Worm (Caenorhabditis elegans): ENCODE data around the gene T25F10.3.

The T25F10.3 gene

DNA sequence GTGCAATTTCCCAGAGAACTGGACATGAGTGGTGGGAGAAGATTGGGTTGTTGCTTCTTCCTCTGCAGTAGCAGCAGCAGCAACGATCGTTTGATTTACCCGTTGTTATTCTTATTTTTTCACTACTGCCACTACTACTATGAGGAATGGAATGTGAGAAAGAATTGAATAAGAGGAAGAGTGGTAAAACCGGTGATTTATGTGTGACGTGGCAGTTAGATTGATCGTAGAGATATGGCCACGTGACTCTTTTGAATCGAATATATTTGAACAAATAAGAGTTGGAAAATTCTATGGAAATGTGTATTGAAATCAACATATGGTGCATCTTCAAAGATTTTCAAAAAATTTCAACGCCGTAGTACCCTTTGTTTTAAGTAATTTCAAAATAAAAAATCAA lies 51.4 kb downstream of the T25F10.3 start:
- TF ChIP-seq zfp-3 (GFP tag; conservative IDR thresholded peaks at IDR 0.05) (no peak), php-3 (GFP tag; IDR thresholded peaks at IDR 0.05) (no peak), dpl-1 (GFP tag; optimal IDR thresholded peaks at IDR 0.05) (no peak), T26A8.4 (GFP tag; IDR thresholded peaks at IDR 0.05) (no peak), ces-1 (GFP tag; optimal IDR thresholded peaks at IDR 0.05) (no peak), mxl-3 (GFP tag; optimal IDR thresholded peaks at IDR 0.05) (no peak), snpc-1.2 (GFP tag; IDR thresholded peaks at IDR 0.05) (no peak), rbr-2 (tag; optimal IDR thresholded peaks at IDR 0.05) (no peak), sdz-12 (GFP tag; optimal IDR thresholded peaks at IDR 0.05) (no peak), ceh-62 (tag; optimal IDR thresholded peaks at IDR 0.05) (no peak)

DNA sequence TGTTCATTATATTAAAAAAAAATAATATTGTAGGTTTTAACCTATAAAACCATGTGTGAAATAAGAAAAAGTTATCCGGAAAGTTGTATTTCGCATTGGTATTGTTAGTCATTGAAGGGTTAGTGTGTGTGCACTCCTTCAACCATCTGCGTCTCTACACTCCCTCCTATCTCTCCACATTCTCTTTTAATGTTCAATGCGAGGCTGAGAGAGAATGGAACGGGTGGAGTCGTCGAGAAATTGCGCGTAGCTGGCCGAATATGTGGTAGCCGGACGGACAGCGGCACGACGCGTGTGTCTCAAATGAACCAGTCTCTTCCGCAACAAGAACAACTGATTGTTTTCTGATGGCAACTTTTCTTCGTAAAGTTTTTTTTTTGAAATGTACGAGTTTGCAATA lies 52.0 kb downstream of the T25F10.3 start:
- peak; percentile 66 for TF ChIP-seq hmg-1.1 (GFP tag; IDR thresholded peaks at IDR 0.05)
- peak; percentile 0 for TF ChIP-seq hlh-30 (tag; optimal IDR thresholded peaks at IDR 0.05; ENCODE audit: insufficient read depth)
- TF ChIP-seq nhr-11 (tag; optimal IDR thresholded peaks at IDR 0.05), result peak; percentile 18
- no peak for TF ChIP-seq lin-29 (GFP tag; IDR thresholded peaks at IDR 0.05)
- no peak for TF ChIP-seq dmd-6 (GFP tag; IDR thresholded peaks at IDR 0.05)
- TF ChIP-seq dpl-1 (GFP tag; optimal IDR thresholded peaks at IDR 0.05), result peak; percentile 36
- peak in 1 of 2 experiments; percentile 50 for TF ChIP-seq mdl-1 (tag; optimal IDR thresholded peaks at IDR 0.05)
- TF ChIP-seq mxl-3 (GFP tag; optimal IDR thresholded peaks at IDR 0.05), result peak; percentile 70
- no peak for TF ChIP-seq madf-9 (GFP tag; conservative IDR thresholded peaks at IDR 0.05)
- no peak for TF ChIP-seq ceh-28 (tag; optimal IDR thresholded peaks at IDR 0.05)
- TF ChIP-seq unc-39 (tag; optimal IDR thresholded peaks at IDR 0.05), result no peak
- TF ChIP-seq dve-1 (tag; optimal IDR thresholded peaks at IDR 0.05; ENCODE audit: insufficient read depth), result peak; percentile 24
- peak; percentile 38 for TF ChIP-seq nhr-28 (tag; optimal IDR thresholded peaks at IDR 0.05)
- no peak for TF ChIP-seq gei-8 (GFP tag; optimal IDR thresholded peaks at IDR 0.05)
- TF ChIP-seq nhr-41 (GFP tag; IDR thresholded peaks at IDR 0.05), result no peak
- peak; percentile 25 for TF ChIP-seq rbr-2 (tag; optimal IDR thresholded peaks at IDR 0.05)
- no peak for TF ChIP-seq mxl-2 (GFP tag; conservative IDR thresholded peaks at IDR 0.05)
- TF ChIP-seq lim-7 (GFP tag; IDR thresholded peaks at IDR 0.05), result no peak
- TF ChIP-seq mep-1 (tag; optimal IDR thresholded peaks at IDR 0.05), result peak; percentile 56
- TF ChIP-seq Y105C5A.15 (GFP tag; IDR thresholded peaks at IDR 0.05), result no peak

All from whole organism, L4 larva.